Fruit fly (Drosophila melanogaster) whole organism, pupa: ENCODE measurements around the gene Irbp.
A peak's percentile ranks its signal among the peaks of the same experiment; 100 is the strongest.

Experiments used
- CG10348 ChIP-seq: fragments of 200-800 bp; sonication (Bioruptor generic); IDR thresholded peaks from 2 replicates; pipeline ENCODE4 v1.3.6; 2022; ENCODE audit warnings: missing biosample characterization, missing genetic modification characterization
- CG12605 ChIP-seq: fragments of 200-800 bp; sonication (Bioruptor generic); IDR thresholded peaks from 2 replicates; pipeline ENCODE4 v1.3.6; 2022; ENCODE audit warnings: missing biosample characterization, missing genetic modification characterization
- CG13204 ChIP-seq: fragments of 200-800 bp; sonication (Bioruptor generic); optimal IDR thresholded peaks from 2 replicates; lab custom pipeline; 2018; ENCODE audit warnings: missing biosample characterization, mild to moderate bottlenecking, missing genetic modification characterization, moderate library complexity
- CG14655 ChIP-seq: fragments of 200-800 bp; sonication (Bioruptor generic); optimal IDR thresholded peaks from 3 replicates; lab custom pipeline; 2017; ENCODE audit warnings: mild to moderate bottlenecking, missing biosample characterization, missing genetic modification reagents, missing genetic modification characterization
- CG15710 ChIP-seq: fragments of 200-800 bp; sonication (Bioruptor generic); optimal IDR thresholded peaks from 2 replicates; lab custom pipeline; 2018; ENCODE audit warnings: missing biosample characterization, mild to moderate bottlenecking, missing genetic modification characterization, moderate library complexity
- CG17806 ChIP-seq: fragments of 200-800 bp; sonication (Bioruptor generic); optimal IDR thresholded peaks from 2 replicates; lab custom pipeline; 2018; ENCODE audit warnings: missing biosample characterization, mild to moderate bottlenecking, missing genetic modification characterization, moderate library complexity
- CG32121 ChIP-seq: fragments of 200-800 bp; sonication (Bioruptor generic); IDR thresholded peaks from 2 replicates; pipeline ENCODE4 v1.3.6; 2022; ENCODE audit warnings: missing biosample characterization, missing genetic modification characterization
- CG34367 ChIP-seq: fragments of 200-800 bp; sonication (Bioruptor generic); optimal IDR thresholded peaks from 2 replicates; lab custom pipeline; 2018; ENCODE audit warnings: missing biosample characterization, mild to moderate bottlenecking, missing genetic modification characterization
- CG4496 ChIP-seq: fragments of 200-800 bp; sonication (Bioruptor generic); IDR thresholded peaks from 3 replicates; pipeline ENCODE4 v1.3.6; 2022; ENCODE audit warnings: missing biosample characterization, missing genetic modification characterization
- CG8159 ChIP-seq: fragments of 200-800 bp; sonication (Bioruptor generic); optimal IDR thresholded peaks from 3 replicates; lab custom pipeline; 2018; ENCODE audit warnings: missing biosample characterization, mild to moderate bottlenecking, missing genetic modification characterization, moderate library complexity
- CG8301 ChIP-seq: fragments of 200-800 bp; sonication (Bioruptor generic); optimal IDR thresholded peaks from 2 replicates; lab custom pipeline; 2018; ENCODE audit warnings: missing biosample characterization, mild to moderate bottlenecking, missing genetic modification characterization
- CG9948 ChIP-seq: fragments of 200-800 bp; sonication (Bioruptor generic); optimal IDR thresholded peaks from 2 replicates; lab custom pipeline; 2018; ENCODE audit warnings: missing biosample characterization, mild to moderate bottlenecking, missing genetic modification characterization, moderate library complexity
- D1 ChIP-seq: fragments of 200-800 bp; sonication (Bioruptor generic); optimal IDR thresholded peaks from 2 replicates; lab custom pipeline; 2018; ENCODE audit warnings: missing biosample characterization, mild to moderate bottlenecking, missing genetic modification characterization, moderate library complexity
- EcR ChIP-seq: fragments of 200-800 bp; sonication (Bioruptor generic); optimal IDR thresholded peaks from 3 replicates; lab custom pipeline; 2019; ENCODE audit warnings: missing biosample characterization, missing genetic modification characterization, mild to moderate bottlenecking, moderate library complexity, missing genetic modification reagents
- Ets98B ChIP-seq: fragments of 200-800 bp; sonication (Bioruptor generic); IDR thresholded peaks from 2 replicates; pipeline ENCODE4 v1.3.6; 2022; ENCODE audit warnings: missing biosample characterization, missing genetic modification characterization
- Pif1A ChIP-seq: fragments of 200-800 bp; sonication (Bioruptor generic); optimal IDR thresholded peaks from 3 replicates; lab custom pipeline; 2016; ENCODE audit warnings: missing biosample characterization, missing genetic modification characterization
- Pif1B ChIP-seq: fragments of 200-800 bp; sonication (Bioruptor generic); optimal IDR thresholded peaks from 3 replicates; lab custom pipeline; 2016; ENCODE audit warnings: missing biosample characterization, missing genetic modification characterization
- Snoo ChIP-seq: fragments of 200-800 bp; sonication (Bioruptor generic); optimal IDR thresholded peaks from 3 replicates; lab custom pipeline; 2017; ENCODE audit warnings: missing biosample characterization, mild to moderate bottlenecking, missing genetic modification characterization, inconsistent platforms
- fd96Ca ChIP-seq: fragments of 200-800 bp; sonication (Bioruptor generic); IDR thresholded peaks from 3 replicates; pipeline ENCODE4 v1.3.6; 2022; ENCODE audit warnings: missing biosample characterization, missing genetic modification characterization
- gl ChIP-seq: fragments of 200-800 bp; sonication (Bioruptor generic); optimal IDR thresholded peaks from 2 replicates; lab custom pipeline; 2018; ENCODE audit warnings: missing biosample characterization, mild to moderate bottlenecking, missing genetic modification characterization
- rn ChIP-seq: fragments of 200-800 bp; sonication (Bioruptor generic); IDR thresholded peaks from 2 replicates; pipeline ENCODE4 v1.3.6; 2022; ENCODE audit warnings: missing biosample characterization, missing genetic modification characterization

Irbp gene

DNA sequence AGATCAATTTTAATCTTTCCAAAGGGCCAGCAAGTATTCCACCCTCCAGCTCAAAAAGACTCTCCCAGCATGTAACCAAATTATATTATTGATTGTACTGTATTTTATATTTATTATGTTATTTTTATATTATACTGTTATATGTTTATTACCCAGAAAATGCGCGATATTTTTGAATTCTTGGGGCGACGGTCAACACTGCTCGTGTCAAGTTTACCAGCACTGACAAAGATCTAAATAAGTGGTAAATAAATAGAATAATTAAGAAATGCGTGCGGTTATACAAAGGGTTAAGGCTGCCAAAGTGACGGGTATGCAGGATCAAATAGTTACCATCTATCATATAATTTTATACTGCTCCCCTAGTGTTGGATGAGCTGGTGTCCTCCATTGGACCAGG lies 20.0 kb downstream of the Irbp start, which contains the start of gene Dtd:
Gene Dtd, plus strand, starts transcription at position 248 of the 400 bp plus-strand sequence.
- TF ChIP-seq EcR (GFP tag; lab: Kevin White, UChicago) (no peak), Pif1A (GFP tag; lab: Kevin White, UChicago) (no peak), Pif1B (GFP tag; lab: Kevin White, UChicago) (no peak), gl (no peak), CG8159 (tag; lab: Kevin White, UChicago) (no peak), CG32121 (GFP tag; lab: Robert Waterston, UW) (no peak), CG12605 (GFP tag; lab: Robert Waterston, UW) (no peak), CG10348 (GFP tag; lab: Robert Waterston, UW) (no peak), CG4496 (GFP tag; lab: Robert Waterston, UW) (no peak), fd96Ca (GFP tag; lab: Robert Waterston, UW) (no peak), CG14655 (GFP tag; lab: Kevin White, UChicago) (no peak), CG13204 (GFP tag; lab: Kevin White, UChicago) (no peak), rn (GFP tag; lab: Robert Waterston, UW) (no peak), CG8301 (no peak)

DNA sequence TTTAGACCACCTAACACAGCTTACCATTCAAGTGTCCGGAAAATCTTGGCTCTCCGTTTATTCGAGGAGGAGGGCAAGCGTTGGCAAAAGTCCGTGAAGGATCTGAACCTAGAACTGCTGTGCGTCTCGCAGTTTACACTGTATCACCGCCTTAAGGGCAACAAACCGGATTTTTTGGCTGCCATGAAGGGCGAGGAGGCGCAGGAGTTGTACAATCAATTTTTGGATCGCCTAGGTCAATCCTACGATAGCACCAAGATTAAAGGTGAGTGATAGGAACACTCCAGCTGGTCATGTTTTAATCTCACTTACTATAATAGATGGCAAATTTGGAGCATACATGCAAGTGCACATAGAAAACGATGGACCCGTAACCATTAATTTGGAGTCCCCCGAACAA lies 20.5 kb downstream of the Irbp start:
- TF ChIP-seq Pif1A (GFP tag; lab: Kevin White, UChicago): no peak
- no peak for TF ChIP-seq CG4496 (GFP tag; lab: Robert Waterston, UW)
- TF ChIP-seq CG17806 (tag; lab: Kevin White, UChicago): no peak
- TF ChIP-seq D1 (tag; lab: Kevin White, UChicago): no peak
- TF ChIP-seq CG13204 (GFP tag; lab: Kevin White, UChicago): no peak
- no peak for TF ChIP-seq rn (GFP tag; lab: Robert Waterston, UW)
- no peak for TF ChIP-seq gl
- TF ChIP-seq Ets98B (GFP tag; lab: Robert Waterston, UW): no peak
- no peak for TF ChIP-seq CG32121 (GFP tag; lab: Robert Waterston, UW)
- TF ChIP-seq CG8301: no peak
- no peak for TF ChIP-seq Snoo

DNA sequence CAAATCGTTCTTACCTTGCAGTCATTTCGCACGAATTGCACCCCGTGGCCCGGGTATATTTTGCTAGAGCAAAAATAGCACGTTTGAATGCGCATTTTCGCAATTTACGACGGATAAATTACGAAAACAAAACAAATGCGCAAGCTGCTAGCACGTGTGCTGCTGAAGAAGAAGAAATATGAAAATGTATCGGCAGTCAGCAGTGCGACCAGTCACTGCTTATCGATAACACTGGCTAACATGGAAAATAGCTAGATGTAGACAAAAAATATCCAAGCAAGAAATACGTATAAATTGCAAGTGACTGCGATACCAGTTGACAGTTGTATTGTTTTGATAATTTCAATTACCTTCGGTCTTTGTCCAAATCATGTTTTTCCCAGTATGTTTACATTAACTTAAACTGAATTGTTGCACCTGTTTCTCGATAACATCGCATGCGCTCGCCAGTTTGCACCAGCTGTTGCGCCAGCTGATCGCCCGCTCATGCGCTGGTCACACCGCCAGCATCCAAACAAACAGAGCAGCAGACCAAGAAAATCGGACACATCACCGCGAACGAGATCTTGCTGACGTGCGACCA lies 21.6 kb downstream of the Irbp start, which contains the start of the genes RpL24-like and CG5276:
Gene RpL24-like, minus strand, starts transcription at position 188 of the 583 bp plus-strand sequence.
Gene CG5276, plus strand, starts transcription at position 344 of the 583 bp plus-strand sequence.
- TF ChIP-seq CG9948: no peak

DNA sequence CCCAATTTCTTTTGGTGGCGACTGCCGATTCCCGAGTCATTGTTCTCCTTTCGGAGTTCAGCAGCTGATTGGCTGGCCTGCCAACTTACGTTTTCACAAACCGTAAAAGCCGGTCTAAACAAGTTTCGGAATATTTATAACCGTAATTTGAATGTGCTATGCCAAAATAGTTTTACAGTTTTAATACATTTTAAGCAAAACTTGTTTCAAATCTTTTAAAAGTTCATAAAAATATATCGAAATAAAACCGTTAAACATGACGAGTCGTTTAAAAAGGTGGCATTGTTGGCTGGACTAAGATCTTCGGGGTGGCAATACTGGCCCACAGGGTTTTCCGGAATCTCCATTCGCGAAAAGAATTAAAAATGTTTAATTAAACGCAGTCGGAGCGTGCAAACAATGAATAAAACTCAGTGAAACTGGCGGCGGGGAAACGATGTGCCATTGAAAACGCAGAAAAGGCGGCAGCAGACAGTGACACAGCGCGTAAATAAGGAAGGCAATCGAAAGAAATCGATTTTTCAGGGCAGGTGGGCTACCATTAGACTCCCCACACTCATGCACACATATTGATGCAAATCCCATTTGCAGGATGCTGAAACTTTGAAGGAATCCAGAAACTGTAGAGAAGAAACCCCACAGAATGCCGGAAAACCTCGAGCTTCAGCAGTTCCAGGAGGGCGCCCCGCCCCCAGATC lies 25.8 kb downstream of the Irbp start, which contains the start of the genes Exd2 and CG5281:
Gene Exd2, minus strand, starts transcription at position 167 of the 698 bp plus-strand sequence.
Gene CG5281, plus strand, starts transcription at position 314 of the 698 bp plus-strand sequence.
- no peak for TF ChIP-seq Snoo
- TF ChIP-seq CG17806 (tag; lab: Kevin White, UChicago): no peak
- no peak for TF ChIP-seq gl
- TF ChIP-seq CG15710 (tag; lab: Kevin White, UChicago): peak; percentile 5
- no peak for TF ChIP-seq CG10348 (GFP tag; lab: Robert Waterston, UW)
- 0 out of 3 replicates have a peak, but pooled peaks have one; percentile 10 for TF ChIP-seq fd96Ca (GFP tag; lab: Robert Waterston, UW)
- TF ChIP-seq Ets98B (GFP tag; lab: Robert Waterston, UW): no peak
- peak; percentile 80 for TF ChIP-seq EcR (GFP tag; lab: Kevin White, UChicago)
- peak; percentile 6 for TF ChIP-seq CG9948
- no peak for TF ChIP-seq CG14655 (GFP tag; lab: Kevin White, UChicago)
- TF ChIP-seq CG8159 (tag; lab: Kevin White, UChicago): peak; percentile 14
- TF ChIP-seq, all 21 proteins: peak for 5

DNA sequence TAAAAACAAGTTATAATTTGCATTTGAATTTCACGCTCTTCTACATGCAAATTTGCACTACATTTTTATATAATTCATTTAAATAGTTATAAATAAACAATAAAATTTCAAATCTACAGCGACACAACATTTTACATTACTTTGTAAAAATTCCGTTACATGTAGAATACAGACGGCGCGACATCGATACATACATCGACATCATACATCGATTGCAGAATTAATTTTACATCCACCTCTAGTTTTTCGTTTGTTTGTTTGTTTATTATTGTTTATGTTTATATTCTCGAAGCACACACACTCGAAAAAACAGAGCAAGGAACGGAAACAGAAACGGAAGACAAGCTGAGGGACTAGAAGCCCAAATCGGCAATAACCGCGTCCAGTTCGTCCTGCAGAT lies 27.7 kb downstream of the Irbp start, which contains the start of gene CG17230:
Gene CG17230, plus strand, starts transcription at position 258 of the 400 bp plus-strand sequence.
- TF ChIP-seq rn (GFP tag; lab: Robert Waterston, UW) (no peak), EcR (GFP tag; lab: Kevin White, UChicago) (no peak), CG9948 (no peak), CG8301 (no peak), CG14655 (GFP tag; lab: Kevin White, UChicago) (no peak), CG10348 (GFP tag; lab: Robert Waterston, UW) (no peak), fd96Ca (GFP tag; lab: Robert Waterston, UW) (no peak; the same call in 2 of the 3 replicates), CG34367 (no peak), CG17806 (tag; lab: Kevin White, UChicago) (no peak), Pif1A (GFP tag; lab: Kevin White, UChicago) (no peak), CG13204 (GFP tag; lab: Kevin White, UChicago) (no peak), Snoo (no peak), Ets98B (GFP tag; lab: Robert Waterston, UW) (no peak), CG32121 (GFP tag; lab: Robert Waterston, UW) (no peak)

DNA sequence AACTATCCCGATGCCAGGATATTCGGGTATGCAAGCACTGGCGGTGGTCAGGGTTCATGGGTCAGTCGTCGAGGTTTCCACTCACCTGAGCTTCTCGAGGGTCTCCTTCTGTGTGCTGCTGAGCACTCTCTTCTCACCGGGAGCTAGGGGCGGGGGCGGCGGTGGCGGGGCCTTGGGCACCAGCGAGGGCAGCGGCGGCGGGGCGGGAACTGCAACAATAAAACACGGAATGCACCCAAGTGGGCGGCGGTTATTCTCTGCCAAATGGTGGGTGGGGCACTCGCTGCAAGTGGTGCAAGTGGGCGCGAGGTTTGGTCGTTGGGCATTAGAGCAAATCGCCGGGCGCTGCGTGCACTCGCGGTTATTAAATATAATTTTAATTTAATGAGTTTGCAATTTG lies 31.2 kb downstream of the Irbp start:
- TF ChIP-seq Snoo (no peak), CG12605 (GFP tag; lab: Robert Waterston, UW) (no peak), CG8159 (tag; lab: Kevin White, UChicago) (no peak), CG4496 (GFP tag; lab: Robert Waterston, UW) (no peak), Ets98B (GFP tag; lab: Robert Waterston, UW) (no peak), Pif1B (GFP tag; lab: Kevin White, UChicago) (no peak), EcR (GFP tag; lab: Kevin White, UChicago) (no peak), CG15710 (tag; lab: Kevin White, UChicago) (no peak), rn (GFP tag; lab: Robert Waterston, UW) (no peak), D1 (tag; lab: Kevin White, UChicago) (no peak), CG9948 (no peak), CG10348 (GFP tag; lab: Robert Waterston, UW) (no peak)
